Fruit fly (Drosophila melanogaster) whole organism, larva: ENCODE measurements around the gene CG44574.

Experiments used
- noc ChIP-seq: fragments of 200-800 bp; sonication (Bioruptor generic); optimal IDR thresholded peaks from 3 replicates; lab custom pipeline; 2019; ENCODE audit warnings: missing biosample characterization, mild to moderate bottlenecking, missing genetic modification characterization, moderate library complexity

Gene CG44574

DNA sequence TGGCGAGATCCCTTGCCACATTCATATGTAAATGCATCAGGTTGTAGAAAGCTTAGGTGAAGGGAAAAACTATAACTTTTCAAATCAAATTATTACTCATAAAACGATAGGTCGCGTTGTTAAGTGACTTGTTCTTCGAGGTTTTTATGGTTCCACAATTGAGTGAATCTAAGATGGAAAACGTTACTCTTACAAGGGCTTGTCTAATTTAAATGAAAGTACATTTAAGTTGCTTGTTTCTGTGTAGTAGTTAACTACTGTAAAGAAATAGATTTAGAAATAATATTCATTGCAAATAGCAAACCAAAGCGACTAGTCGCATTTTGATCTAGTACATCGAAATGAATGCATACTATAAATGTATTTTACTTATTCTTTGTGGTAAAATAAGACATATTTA is at the start of gene CG44574:
Gene CG44574 (plus strand): TSS at position 301 of the 400 bp plus-strand sequence.
- TF ChIP-seq noc (tag; lab: Kevin White, UChicago): no peak

DNA sequence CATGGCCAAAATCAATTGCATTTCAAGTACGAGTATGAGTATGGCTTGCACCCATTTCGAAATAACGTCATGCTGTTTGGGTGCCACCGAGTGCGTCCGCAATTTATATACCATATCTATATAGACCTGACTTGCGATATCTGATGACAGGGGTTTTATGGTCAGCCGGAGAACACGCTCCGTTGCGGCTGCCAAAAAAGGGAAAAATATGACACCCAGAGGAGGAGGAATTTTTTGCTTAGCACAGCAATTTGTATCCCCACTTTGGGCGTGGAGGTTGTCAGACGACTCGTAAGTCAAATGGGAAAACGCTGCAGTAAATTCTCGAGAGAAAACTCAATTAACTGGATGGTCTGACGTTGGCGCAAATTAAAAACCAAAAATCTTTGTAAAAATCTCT is 26.8 kb upstream of the CG44574 start:
- TF ChIP-seq noc (tag; lab: Kevin White, UChicago): no peak

DNA sequence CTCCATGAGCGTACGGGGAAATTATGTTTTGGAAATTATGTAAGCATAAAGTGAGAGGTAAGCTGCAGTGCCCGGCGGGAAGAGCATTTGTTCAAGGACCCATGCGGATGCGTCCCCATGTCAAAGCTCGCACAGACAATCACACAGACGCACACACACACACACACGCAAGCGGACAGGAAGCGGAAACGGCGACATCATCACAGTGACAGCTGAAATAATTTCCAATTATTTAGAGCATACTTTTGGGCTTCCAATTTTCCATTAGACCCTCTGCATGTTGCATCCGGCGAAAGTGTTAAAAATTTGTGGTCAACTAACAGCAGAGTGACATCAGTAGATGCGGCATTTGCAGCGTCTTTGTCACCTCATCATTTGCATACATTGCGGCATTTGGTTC is 16.8 kb upstream of the CG44574 start:
- TF ChIP-seq noc (tag; lab: Kevin White, UChicago): no peak

DNA sequence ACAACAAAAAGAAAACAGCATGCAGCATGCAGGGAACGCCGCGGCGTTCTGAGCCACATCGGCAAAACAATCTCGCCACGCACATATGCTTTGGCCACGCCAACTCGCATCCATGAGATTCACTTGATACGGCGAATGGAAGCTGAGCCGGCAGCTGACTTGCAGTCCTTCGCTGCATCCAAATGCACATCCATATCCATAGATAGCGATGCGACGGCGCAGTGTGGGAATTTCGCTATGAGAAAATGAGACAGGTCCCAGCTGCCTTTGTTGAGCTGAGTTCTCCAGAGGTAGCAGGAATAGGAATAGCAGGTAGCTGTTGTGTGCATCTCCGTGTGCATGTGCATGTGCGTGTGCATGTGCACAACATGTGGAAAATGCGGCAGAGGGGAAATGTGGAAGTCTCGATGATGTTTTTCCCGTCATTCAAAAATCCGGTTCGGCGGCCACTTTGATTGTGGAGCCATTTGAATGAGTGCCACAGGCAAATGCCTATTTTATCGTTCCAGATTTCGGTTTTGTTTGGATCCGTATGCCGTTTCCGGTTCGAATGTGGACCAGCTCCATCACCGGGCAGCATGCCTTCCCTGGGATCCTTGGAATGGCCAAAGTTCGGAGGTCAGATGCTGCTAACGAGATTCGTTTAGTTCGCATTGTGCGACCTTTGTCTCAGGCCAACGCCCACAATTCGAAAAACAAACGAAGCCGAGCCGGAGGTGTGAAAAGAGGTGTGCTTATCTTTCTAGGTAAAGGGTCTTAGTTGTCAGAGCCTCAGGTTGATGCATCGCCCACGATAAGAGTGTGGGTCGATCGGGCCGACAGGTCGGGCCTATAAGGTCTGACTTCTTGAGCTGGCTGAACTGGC is 12.5 kb upstream of the CG44574 start:
- TF ChIP-seq noc (tag; lab: Kevin White, UChicago): no peak

DNA sequence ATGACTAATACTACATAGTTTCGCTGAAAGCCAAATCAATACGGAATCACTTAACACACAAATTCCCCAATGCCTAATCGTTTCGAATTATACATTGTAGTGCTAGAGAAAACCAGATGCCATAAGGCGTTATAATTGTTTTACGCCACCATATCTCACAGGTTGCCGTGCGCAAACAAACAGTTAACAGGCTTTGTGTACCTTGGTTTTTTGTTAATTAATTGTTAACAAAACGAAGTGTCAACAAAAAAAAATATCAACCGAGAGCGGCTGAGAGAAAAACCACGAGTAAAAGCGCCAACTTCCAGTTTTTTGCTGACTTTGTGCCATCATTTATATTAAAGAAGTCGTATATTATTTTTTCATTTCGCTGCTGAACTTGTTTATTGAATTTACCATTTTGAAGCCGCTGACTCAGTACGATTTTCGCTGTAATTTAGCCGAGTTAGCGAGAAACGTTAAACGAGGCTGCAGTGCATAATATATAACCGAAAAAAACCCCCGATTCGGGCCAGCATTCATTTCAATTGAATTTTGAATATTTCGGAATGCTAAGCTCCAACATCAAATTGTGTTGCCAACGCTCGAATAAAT is 7.0 kb upstream of the CG44574 start:
- peak; percentile 49 for TF ChIP-seq noc (tag; lab: Kevin White, UChicago)

DNA sequence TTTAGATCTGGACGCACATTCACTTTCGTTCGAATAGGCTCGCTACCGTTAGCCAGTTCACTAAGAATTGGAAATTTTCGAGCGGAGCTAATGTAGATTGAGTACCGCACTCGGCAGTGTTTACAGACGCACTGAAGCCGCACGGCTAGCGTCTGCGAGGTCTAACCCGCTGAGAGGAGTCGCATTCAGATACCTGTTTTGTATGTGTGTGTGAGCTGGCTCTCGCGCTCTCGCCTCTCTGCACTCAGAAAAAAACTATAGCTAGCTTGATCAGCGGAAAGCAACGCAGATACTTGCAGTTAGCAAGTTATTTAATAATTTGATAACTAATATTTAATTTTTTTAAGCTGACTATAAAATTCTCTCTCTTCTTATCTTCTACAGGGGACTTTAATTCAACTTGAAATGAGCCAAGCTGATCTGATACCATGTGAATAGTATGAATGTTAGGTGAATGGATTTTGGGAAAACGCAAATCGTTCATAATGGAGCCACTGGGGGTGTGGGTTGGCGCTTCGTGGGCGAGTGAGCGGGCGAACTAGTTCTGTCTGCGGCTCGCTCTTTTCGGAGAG is 4.1 kb upstream of the CG44574 start, which contains the start of gene rau:
Gene rau (minus strand): TSS at position 136 of the 572 bp plus-strand sequence.
- peak; percentile 65 for TF ChIP-seq noc (tag; lab: Kevin White, UChicago)

DNA sequence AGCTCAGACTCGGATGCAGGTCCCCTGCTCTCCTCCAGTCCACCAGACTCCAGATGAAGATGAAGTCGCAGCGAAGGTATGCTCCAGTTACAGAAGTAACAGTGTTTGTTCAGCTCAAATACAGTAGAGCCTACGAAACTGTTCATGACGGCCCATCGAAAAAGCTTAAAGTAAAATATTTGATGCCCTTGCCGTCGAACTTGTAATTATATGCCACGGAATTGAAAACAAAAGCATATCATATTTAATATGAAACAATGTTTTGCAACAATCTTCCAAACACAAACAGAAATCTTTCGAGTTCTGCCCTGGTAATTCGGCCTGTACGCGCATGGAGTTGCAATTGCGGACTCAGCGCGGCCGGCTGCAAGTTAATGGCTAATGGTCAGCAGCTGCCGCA is 2.4 kb upstream of the CG44574 start:
- no peak for TF ChIP-seq noc (tag; lab: Kevin White, UChicago)

DNA sequence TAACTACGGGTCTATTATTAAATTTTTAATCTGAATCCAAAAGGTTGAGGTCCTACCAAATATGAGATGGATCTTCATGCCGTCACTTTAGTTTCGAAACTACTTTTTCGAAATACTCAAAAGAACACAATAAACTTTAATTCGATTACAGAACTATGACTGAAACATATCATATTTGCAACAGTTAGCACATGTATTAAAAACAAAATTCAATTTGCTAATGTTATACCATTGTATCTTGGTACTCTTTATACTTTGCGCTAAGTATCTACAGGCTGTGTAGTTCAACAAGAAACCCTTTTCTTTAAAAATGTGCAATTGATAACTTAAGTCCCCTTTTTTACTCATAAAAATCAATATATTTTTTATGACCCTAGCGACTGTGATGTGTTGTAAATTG is 1.1 kb downstream of the CG44574 start, which contains the start of the genes Sfp26Ac and CG43185:
Gene Sfp26Ac (minus strand): TSS at position 101 of the 400 bp plus-strand sequence.
Gene CG43185 (plus strand): TSS at position 215 of the 400 bp plus-strand sequence.
- no peak for TF ChIP-seq noc (tag; lab: Kevin White, UChicago)

DNA sequence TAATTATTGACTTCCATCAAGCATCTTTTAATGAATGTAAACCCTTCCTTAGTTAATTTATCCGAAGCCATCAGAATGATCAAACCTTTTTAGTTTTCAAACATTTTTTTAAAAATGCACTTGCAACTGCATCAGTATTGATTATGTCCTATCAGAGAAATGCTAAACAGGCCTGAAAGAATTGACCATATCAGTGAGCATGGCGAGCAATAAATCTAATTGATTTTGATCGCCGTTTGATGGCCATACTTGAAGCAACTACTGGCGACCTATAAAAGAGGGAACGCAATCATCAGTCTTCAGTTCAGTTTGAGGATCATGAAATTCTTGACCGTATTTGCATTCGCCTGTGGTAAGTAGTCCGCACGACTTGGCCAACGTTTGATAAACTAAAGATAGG is 2.2 kb downstream of the CG44574 start, which contains the start of gene CG9029:
Gene CG9029 (plus strand): TSS at position 301 of the 400 bp plus-strand sequence.
- no peak for TF ChIP-seq noc (tag; lab: Kevin White, UChicago)

DNA sequence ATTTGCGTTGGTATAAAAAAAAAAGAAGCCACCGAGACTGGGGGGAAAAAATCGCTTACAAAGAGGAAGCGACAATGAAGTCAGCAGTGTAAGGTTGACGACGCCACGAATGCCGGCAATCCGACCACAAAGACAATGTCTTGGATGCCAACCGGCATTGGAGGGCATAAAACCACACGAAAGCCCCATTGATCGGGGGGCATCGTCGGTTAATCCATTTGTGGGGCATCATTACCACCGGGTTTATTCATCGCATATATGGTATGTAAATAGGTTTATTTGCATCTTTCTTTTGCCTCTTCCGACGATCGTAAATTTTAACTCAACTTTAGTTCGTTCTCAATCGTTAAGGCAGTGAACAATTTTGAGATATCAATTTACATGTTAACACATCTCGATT is 3.4 kb downstream of the CG44574 start:
- no peak for TF ChIP-seq noc (tag; lab: Kevin White, UChicago)

DNA sequence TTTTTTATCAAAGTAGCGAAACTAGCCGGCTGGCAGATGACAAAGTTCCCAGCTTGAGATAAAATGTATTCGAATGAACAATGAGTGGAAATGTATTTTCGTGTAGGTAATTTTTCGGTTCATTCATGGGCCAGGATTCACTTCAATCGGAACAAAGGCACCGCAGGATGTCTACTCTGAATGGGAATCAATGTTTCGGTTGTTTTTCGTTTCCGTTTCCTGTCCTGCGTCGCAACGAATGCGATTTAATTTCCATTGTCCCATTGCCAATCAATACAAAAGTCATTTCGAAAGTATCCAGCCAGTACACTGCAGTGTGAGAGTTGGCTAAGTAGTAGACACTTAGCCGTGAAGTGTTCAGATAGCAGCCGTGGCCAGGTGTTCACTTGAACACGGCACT is 7.0 kb downstream of the CG44574 start:
- no peak for TF ChIP-seq noc (tag; lab: Kevin White, UChicago)

DNA sequence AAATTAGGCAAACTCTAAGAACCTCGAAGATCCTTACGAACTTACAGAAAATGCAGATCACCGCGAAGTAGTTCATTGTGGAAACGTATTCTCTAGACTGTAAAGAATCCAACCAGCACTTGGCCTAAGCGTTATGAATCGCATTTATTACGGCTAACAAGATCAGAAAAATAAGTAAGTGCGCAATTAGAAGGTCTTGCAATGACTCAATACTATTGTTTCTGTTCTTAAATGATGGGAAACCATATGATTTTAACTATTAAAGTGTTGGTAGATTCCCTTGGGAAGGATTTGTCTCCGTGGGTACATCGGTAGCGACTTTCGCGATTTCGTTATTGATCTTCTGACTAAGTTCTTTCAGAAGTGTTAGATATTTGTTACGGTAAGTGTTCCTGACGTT is 9.2 kb downstream of the CG44574 start, which contains the start of gene Acp26Ab:
Gene Acp26Ab (minus strand): TSS at position 101 of the 400 bp plus-strand sequence.
- TF ChIP-seq noc (tag; lab: Kevin White, UChicago): no peak

DNA sequence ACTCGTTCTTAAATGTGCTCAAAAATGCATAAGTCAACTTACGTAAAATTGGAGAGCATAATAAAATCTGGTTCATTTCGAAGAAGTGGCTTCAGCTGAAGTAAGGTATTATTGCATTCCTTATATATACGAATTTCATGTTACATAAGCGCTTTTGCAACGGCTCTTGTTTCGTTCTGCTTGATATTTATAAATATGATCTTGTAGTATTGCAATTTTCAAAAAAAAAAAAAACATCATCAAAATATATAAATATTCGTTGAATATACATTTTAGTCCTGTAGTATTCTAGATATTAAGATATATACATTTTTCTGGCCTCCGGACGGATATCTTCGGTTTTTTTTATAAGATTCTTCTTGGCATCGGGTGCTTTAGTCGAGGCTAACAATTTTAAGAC is 10.3 kb downstream of the CG44574 start, which contains the start of gene Acp26Aa:
Gene Acp26Aa (minus strand): TSS at position 101 of the 400 bp plus-strand sequence.
- TF ChIP-seq noc (tag; lab: Kevin White, UChicago): no peak

DNA sequence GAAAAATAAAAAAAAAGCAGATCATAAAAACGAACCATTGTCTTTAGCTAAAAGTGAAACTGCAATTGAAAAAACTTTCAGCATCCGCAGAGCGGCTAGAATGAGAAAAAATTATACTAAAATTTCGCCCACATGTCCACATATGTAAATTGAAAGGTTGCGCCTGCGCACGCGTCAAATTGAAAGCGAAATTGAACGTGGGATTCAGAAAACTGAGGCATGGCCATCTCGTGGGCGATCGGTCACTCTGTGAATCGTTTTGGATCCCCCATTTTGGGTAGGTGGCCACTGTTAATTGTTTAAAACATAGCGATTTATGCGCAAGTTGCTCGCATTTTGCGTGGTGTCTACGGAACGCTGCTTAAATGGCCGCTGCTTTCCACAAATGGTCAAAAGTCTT is 11.0 kb downstream of the CG44574 start:
- no peak for TF ChIP-seq noc (tag; lab: Kevin White, UChicago)

DNA sequence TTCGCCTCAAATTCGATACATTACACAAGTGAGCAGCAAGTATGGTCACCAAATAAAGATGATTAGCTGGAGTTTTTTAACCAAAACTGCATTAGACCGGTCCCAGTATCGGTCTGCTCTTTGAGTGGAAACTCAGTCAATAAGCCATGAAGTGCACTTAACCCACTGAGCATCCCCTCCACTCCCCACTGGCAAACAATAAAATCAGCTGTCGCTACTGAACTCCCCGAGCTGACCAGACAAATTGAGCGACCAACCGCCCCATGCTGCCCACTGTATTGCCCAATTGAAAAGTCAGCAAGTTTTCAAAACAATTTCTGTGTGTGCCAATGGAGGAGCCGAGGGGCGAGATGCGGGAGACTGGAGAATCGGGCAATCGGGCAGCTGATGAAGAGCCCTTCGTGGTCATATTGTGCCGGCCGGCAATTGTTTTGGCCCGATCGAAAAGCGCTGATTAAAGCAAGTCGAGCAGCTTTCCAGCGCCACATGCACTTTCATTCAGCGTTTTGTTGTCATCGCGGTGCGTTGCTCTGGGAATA is 15.7 kb downstream of the CG44574 start:
- no peak for TF ChIP-seq noc (tag; lab: Kevin White, UChicago)

DNA sequence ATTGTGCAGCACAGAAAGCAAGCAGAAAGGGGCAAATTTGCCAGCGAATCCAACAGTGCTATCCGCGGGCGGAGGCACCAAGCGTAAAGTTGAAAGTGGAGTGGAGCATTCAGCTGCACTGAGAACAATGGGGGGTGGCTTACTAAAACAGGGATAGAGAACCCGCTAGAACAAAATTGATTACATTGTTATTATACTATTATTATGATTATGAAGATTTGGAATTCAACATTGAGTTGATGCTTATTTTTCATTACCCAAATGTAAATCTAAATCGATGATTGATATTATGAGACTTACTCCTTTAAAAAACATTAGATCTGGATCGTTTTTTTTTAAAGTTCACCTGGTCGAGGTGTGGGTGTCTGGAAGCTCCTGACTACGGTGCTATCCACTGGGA is 18.0 kb downstream of the CG44574 start:
- no peak for TF ChIP-seq noc (tag; lab: Kevin White, UChicago)
